Worm (Caenorhabditis elegans) whole organism, L4 larva: ENCODE data around the gene natc-2.

Experiments used
- F49E8.2 ChIP-seq: sonication (generic microtip); optimal IDR thresholded peaks from 2 replicates; lab custom pipeline; 2016; ENCODE audit warnings: missing compliant biosample characterization, mild to moderate bottlenecking, missing genetic modification characterization, borderline replicate concordance
- T20F7.1 ChIP-seq: fragments of 200-800 bp; sonication (Bioruptor generic); optimal IDR thresholded peaks from 2 replicates; lab custom pipeline; 2018; ENCODE audit warnings: mild to moderate bottlenecking, missing genetic modification characterization, missing compliant biosample characterization
- ZK546.5 ChIP-seq, 2 experiments: sonication (generic microtip); optimal IDR thresholded peaks; 2 replicates each; lab custom pipeline; 2017; ENCODE audit warnings: missing biosample characterization in 2 of 2, missing genetic modification characterization in 2 of 2
- arid-1 ChIP-seq: fragments of 200-800 bp; sonication (Bioruptor generic); conservative IDR thresholded peaks from 2 replicates; pipeline ENCODE4 v1.3.6; 2022; ENCODE audit warnings: missing genetic modification reagents, missing genetic modification characterization, missing compliant biosample characterization
- ceh-82 ChIP-seq: sonication (generic microtip); optimal IDR thresholded peaks from 2 replicates; lab custom pipeline; 2017; ENCODE audit warnings: missing biosample characterization, missing genetic modification characterization
- cey-2 ChIP-seq: sonication (generic microtip); optimal IDR thresholded peaks from 3 replicates; lab custom pipeline; 2017; ENCODE audit warnings: missing genetic modification characterization, mild to moderate bottlenecking, missing compliant biosample characterization, antibody characterized with exemption, borderline replicate concordance; ENCODE audit not compliant: insufficient read depth
- ctbp-1 ChIP-seq: fragments of 200-800 bp; sonication (Bioruptor generic); IDR thresholded peaks from 2 replicates; pipeline ENCODE4 v1.3.6; 2022; ENCODE audit warnings: missing genetic modification reagents, missing genetic modification characterization, missing compliant biosample characterization
- daf-16 ChIP-seq, 3 experiments: sonication (generic microtip); optimal IDR thresholded peaks; 2 replicates each; lab custom pipeline; 2016 to 2017; ENCODE audit warnings: missing genetic modification characterization in 3 of 3, missing genetic modification reagents in 3 of 3, mild to moderate bottlenecking in 2 of 3, missing compliant biosample characterization in 2 of 3, missing biosample characterization in 1 of 3, moderate library complexity in 1 of 3
- dmd-8 ChIP-seq: fragments of 200-800 bp; sonication (Bioruptor generic); IDR thresholded peaks from 2 replicates; pipeline ENCODE4 v1.3.6; 2022; ENCODE audit warnings: missing genetic modification characterization, missing compliant biosample characterization
- dpl-1 ChIP-seq: fragments of 150-350 bp; optimal IDR thresholded peaks from 2 replicates; lab custom pipeline; 2014; ENCODE audit warnings: missing biosample characterization, missing genetic modification reagents, missing genetic modification characterization
- duxl-1 ChIP-seq: sonication (generic microtip); optimal IDR thresholded peaks from 2 replicates; lab custom pipeline; 2016; ENCODE audit warnings: mild to moderate bottlenecking, missing genetic modification characterization, moderate library complexity, missing compliant biosample characterization; ENCODE audit not compliant: poor library complexity
- dve-1 ChIP-seq: sonication (generic microtip); optimal IDR thresholded peaks from 2 replicates; lab custom pipeline; 2017; ENCODE audit warnings: antibody characterized with exemption, mild to moderate bottlenecking, missing genetic modification characterization, missing compliant biosample characterization; ENCODE audit not compliant: insufficient read depth
- fos-1 ChIP-seq: fragments of 150-350 bp; optimal IDR thresholded peaks from 2 replicates; lab custom pipeline; 2014; ENCODE audit warnings: missing biosample characterization, missing genetic modification characterization
- gei-8 ChIP-seq: fragments of 200-800 bp; sonication (Bioruptor generic); optimal IDR thresholded peaks from 2 replicates; lab custom pipeline; 2018; ENCODE audit warnings: mild to moderate bottlenecking, missing genetic modification characterization, missing compliant biosample characterization
- hlh-11 ChIP-seq: fragments of 200-800 bp; sonication (Bioruptor generic); optimal IDR thresholded peaks from 2 replicates; lab custom pipeline; 2018; ENCODE audit warnings: mild to moderate bottlenecking, missing genetic modification characterization, missing compliant biosample characterization
- lin-13 ChIP-seq: fragments of 150-350 bp; optimal IDR thresholded peaks from 2 replicates; lab custom pipeline; 2014; ENCODE audit warnings: missing biosample characterization, missing genetic modification reagents, missing genetic modification characterization
- lir-3 ChIP-seq: sonication (generic microtip); optimal IDR thresholded peaks from 2 replicates; lab custom pipeline; 2016; ENCODE audit warnings: mild to moderate bottlenecking, missing genetic modification characterization, missing compliant biosample characterization
- madf-9 ChIP-seq: fragments of 200-800 bp; sonication (Bioruptor generic); conservative IDR thresholded peaks from 2 replicates; pipeline ENCODE4 v1.3.6; 2022; ENCODE audit warnings: missing genetic modification reagents, missing genetic modification characterization, missing compliant biosample characterization
- mxl-2 ChIP-seq: fragments of 200-800 bp; sonication (Bioruptor generic); conservative IDR thresholded peaks from 2 replicates; pipeline ENCODE4 v1.3.6; 2022; ENCODE audit warnings: missing genetic modification reagents, missing genetic modification characterization, missing compliant biosample characterization
- mxl-3 ChIP-seq: fragments of 200-800 bp; sonication (Bioruptor generic); optimal IDR thresholded peaks from 2 replicates; lab custom pipeline; 2018; ENCODE audit warnings: mild to moderate bottlenecking, missing genetic modification characterization, missing compliant biosample characterization
- nhr-237 ChIP-seq: sonication (generic microtip); optimal IDR thresholded peaks from 2 replicates; lab custom pipeline; 2017; ENCODE audit warnings: missing biosample characterization, missing genetic modification characterization
- nhr-25 ChIP-seq: sonication (generic microtip); optimal IDR thresholded peaks from 2 replicates; lab custom pipeline; 2017; ENCODE audit warnings: missing genetic modification characterization, mild to moderate bottlenecking, missing compliant biosample characterization, antibody characterized with exemption, moderate library complexity, borderline replicate concordance; ENCODE audit not compliant: insufficient read depth
- nhr-28 ChIP-seq: fragments of 150-350 bp; optimal IDR thresholded peaks from 2 replicates; lab custom pipeline; 2014; ENCODE audit warnings: missing biosample characterization, missing genetic modification characterization
- nhr-48 ChIP-seq: sonication (generic microtip); optimal IDR thresholded peaks from 2 replicates; lab custom pipeline; 2016; ENCODE audit warnings: mild to moderate bottlenecking, missing genetic modification characterization, missing compliant biosample characterization
- nhr-76 ChIP-seq: fragments of 150-350 bp; optimal IDR thresholded peaks from 2 replicates; lab custom pipeline; 2014; ENCODE audit warnings: missing biosample characterization, missing genetic modification characterization
- pha-4 ChIP-seq, 2 experiments: fragments of 150-350 bp in 1 of 2; fragments of 200-800 bp in 1 of 2; sonication (Bioruptor generic) in 1 of 2; IDR thresholded peaks in 1 of 2; optimal IDR thresholded peaks in 1 of 2; 2 replicates each; pipeline versions ENCODE4 v1.3.6 to Lab custom; 2014 to 2022; ENCODE audit warnings: missing genetic modification characterization in 2 of 2, missing genetic modification reagents in 2 of 2, missing biosample characterization in 1 of 2, missing compliant biosample characterization in 1 of 2
- php-3 ChIP-seq: fragments of 200-800 bp; sonication (Bioruptor generic); IDR thresholded peaks from 2 replicates; pipeline ENCODE4 v1.3.6; 2022; ENCODE audit warnings: missing genetic modification reagents, missing genetic modification characterization, missing compliant biosample characterization
- saeg-2 ChIP-seq: fragments of 200-800 bp; sonication (Bioruptor generic); IDR thresholded peaks from 2 replicates; pipeline ENCODE4 v1.3.6; 2022; ENCODE audit warnings: missing genetic modification reagents, missing genetic modification characterization, missing compliant biosample characterization
- sdz-12 ChIP-seq: fragments of 200-800 bp; sonication (Bioruptor generic); optimal IDR thresholded peaks from 2 replicates; lab custom pipeline; 2018; ENCODE audit warnings: mild to moderate bottlenecking, missing genetic modification characterization, missing compliant biosample characterization
- set-16 ChIP-seq: fragments of 200-800 bp; sonication (Bioruptor generic); IDR thresholded peaks from 2 replicates; pipeline ENCODE4 v1.3.6; 2022; ENCODE audit warnings: missing genetic modification reagents, missing genetic modification characterization, missing compliant biosample characterization
- spr-3 ChIP-seq: fragments of 200-800 bp; sonication (Bioruptor generic); optimal IDR thresholded peaks from 2 replicates; lab custom pipeline; 2018; ENCODE audit warnings: mild to moderate bottlenecking, missing genetic modification characterization, missing compliant biosample characterization
- unc-39 ChIP-seq: sonication (generic microtip); optimal IDR thresholded peaks from 2 replicates; lab custom pipeline; 2017; ENCODE audit warnings: missing biosample characterization, missing genetic modification characterization
- vab-7 ChIP-seq: fragments of 200-800 bp; sonication (Bioruptor generic); IDR thresholded peaks from 2 replicates; pipeline ENCODE4 v1.3.6; 2022; ENCODE audit warnings: missing genetic modification reagents, missing genetic modification characterization, missing compliant biosample characterization
- zfp-3 ChIP-seq: fragments of 200-800 bp; sonication (Bioruptor generic); conservative IDR thresholded peaks from 2 replicates; pipeline ENCODE4 v1.3.6; 2022; ENCODE audit warnings: missing genetic modification reagents, missing genetic modification characterization, missing compliant biosample characterization

The natc-2 gene

ce11 chrV:5278001-5278400 is 4.1 kb downstream of the natc-2 start, which contains the start of gene B0238.9:
TSS of gene B0238.9 (minus strand) at chrV:5278101.
- no peak for TF ChIP-seq mxl-2 (GFP tag; lab: Robert Waterston, UW)
- TF ChIP-seq F49E8.2: no peak
- TF ChIP-seq set-16 (GFP tag; lab: Robert Waterston, UW): no peak
- TF ChIP-seq fos-1 (tag; lab: Kevin White, UChicago): no peak
- no peak for TF ChIP-seq saeg-2 (GFP tag; lab: Robert Waterston, UW)
- no peak for TF ChIP-seq dve-1 (tag; lab: Kevin White, UChicago)
- TF ChIP-seq daf-16 (GFP tag; optimal IDR thresholded peaks at IDR 0.05; lab: Kevin White, UChicago): no peak
- TF ChIP-seq daf-16 (tag; optimal IDR thresholded peaks at IDR 0.05; lab: Kevin White, UChicago): no peak
- no peak for TF ChIP-seq T20F7.1
- no peak for TF ChIP-seq unc-39 (tag; lab: Kevin White, UChicago)
- no peak for TF ChIP-seq ZK546.5 (tag; optimal IDR thresholded peaks at IDR 0.05; lab: Kevin White, UChicago)
- TF ChIP-seq spr-3: no peak
- no peak for TF ChIP-seq madf-9 (GFP tag; lab: Robert Waterston, UW)
- no peak for TF ChIP-seq duxl-1
- TF ChIP-seq dmd-8 (GFP tag; lab: Robert Waterston, UW): no peak
- no peak for TF ChIP-seq dpl-1 (GFP tag; lab: Kevin White, UChicago)
- no peak for TF ChIP-seq nhr-25 (tag; lab: Kevin White, UChicago)

- TF ChIP-seq mxl-3 (GFP tag; lab: Kevin White, UChicago) (peak; percentile 17), gei-8 (GFP tag; lab: Kevin White, UChicago) (peak; percentile 13), lir-3 (peak; percentile 4), hlh-11 (tag; lab: Kevin White, UChicago) (peak; percentile 10)
These were observed 10.6 kb downstream of the natc-2 start for ce11 chrV:5284270-5284980.

ce11 chrV:5287273-5287672 is 13.4 kb downstream of the natc-2 start, which contains the start of gene Y49G5A.1:
TSS of gene Y49G5A.1 (minus strand) at chrV:5287373.
- no peak for TF ChIP-seq cey-2 (tag; lab: Kevin White, UChicago)
- TF ChIP-seq php-3: no peak
- no peak for TF ChIP-seq lin-13 (GFP tag; lab: Kevin White, UChicago)
- TF ChIP-seq ZK546.5 (tag; optimal IDR thresholded peaks at IDR 0.05; lab: Kevin White, UChicago): no peak
- no peak for TF ChIP-seq nhr-76
- no peak for TF ChIP-seq vab-7
- no peak for TF ChIP-seq sdz-12
- TF ChIP-seq dve-1 (tag; lab: Kevin White, UChicago): no peak
- no peak for TF ChIP-seq arid-1
- TF ChIP-seq ceh-82 (tag; lab: Kevin White, UChicago): no peak
- no peak for TF ChIP-seq zfp-3
- TF ChIP-seq nhr-48: no peak
- no peak for TF ChIP-seq pha-4 (GFP tag; IDR thresholded peaks at IDR 0.05; lab: Robert Waterston, UW)
- TF ChIP-seq pha-4 (tag; optimal IDR thresholded peaks at IDR 0.05; lab: Kevin White, UChicago): no peak
- no peak for TF ChIP-seq saeg-2 (GFP tag; lab: Robert Waterston, UW)
- no peak for TF ChIP-seq nhr-28 (tag; lab: Kevin White, UChicago)
- TF ChIP-seq lir-3: no peak
- TF ChIP-seq ctbp-1 (GFP tag; lab: Robert Waterston, UW): no peak
- TF ChIP-seq F49E8.2: no peak
- TF ChIP-seq nhr-237 (tag; lab: Kevin White, UChicago): no peak
- TF ChIP-seq set-16 (GFP tag; lab: Robert Waterston, UW): no peak
